Worm (Caenorhabditis elegans): ENCODE measurements around the gene C01G5.25.

DNA sequence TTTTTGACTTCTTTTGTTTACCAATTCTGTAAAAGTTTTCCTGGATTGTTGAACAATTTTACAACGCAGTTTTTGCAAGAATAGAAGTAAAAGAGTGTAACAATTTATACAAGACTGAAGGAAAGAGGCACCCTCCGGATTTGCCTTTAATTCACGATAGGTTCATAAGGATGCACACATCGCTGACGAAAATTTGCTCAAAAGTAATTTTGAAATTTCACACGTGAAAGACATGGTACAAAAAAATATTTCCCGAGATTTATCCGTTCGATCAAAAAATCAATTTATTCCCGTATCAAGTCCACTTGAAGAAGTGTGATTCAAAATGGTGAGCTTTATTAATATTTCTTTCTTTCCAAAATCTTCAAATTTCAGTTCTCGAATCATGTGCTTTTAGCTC is 36.4 kb downstream of the C01G5.25 start, which contains the start of gene C43G2.3:
- TF ChIP-seq nhr-41 (GFP tag; IDR thresholded peaks at IDR 0.05), result no peak
- no peak for TF ChIP-seq egl-27 (tag; optimal IDR thresholded peaks at IDR 0.05)
- no peak for TF ChIP-seq aly-2 (tag; optimal IDR thresholded peaks at IDR 0.05)
- no peak for TF ChIP-seq F44E2.7 (GFP tag; IDR thresholded peaks at IDR 0.05)

All from whole organism, L4 larva.